Worm (Caenorhabditis elegans): ENCODE data around the gene B0198.2.

ce11 chrX:11996606-11997005 lies 28.9 kb upstream of the B0198.2 start:
- TF ChIP-seq aly-1 (tag; optimal IDR thresholded peaks at IDR 0.05) (no peak), hmbx-1 (tag; optimal IDR thresholded peaks at IDR 0.05) (no peak), ets-7 (tag; optimal IDR thresholded peaks at IDR 0.05) (no peak), ceh-36 (tag; optimal IDR thresholded peaks at IDR 0.05) (no peak), ceh-13 (GFP tag; optimal IDR thresholded peaks at IDR 0.05) (no peak)
